Fruit fly (Drosophila melanogaster): Measurements from ENCODE around the gene Sh3beta.

Sh3beta gene

DNA sequence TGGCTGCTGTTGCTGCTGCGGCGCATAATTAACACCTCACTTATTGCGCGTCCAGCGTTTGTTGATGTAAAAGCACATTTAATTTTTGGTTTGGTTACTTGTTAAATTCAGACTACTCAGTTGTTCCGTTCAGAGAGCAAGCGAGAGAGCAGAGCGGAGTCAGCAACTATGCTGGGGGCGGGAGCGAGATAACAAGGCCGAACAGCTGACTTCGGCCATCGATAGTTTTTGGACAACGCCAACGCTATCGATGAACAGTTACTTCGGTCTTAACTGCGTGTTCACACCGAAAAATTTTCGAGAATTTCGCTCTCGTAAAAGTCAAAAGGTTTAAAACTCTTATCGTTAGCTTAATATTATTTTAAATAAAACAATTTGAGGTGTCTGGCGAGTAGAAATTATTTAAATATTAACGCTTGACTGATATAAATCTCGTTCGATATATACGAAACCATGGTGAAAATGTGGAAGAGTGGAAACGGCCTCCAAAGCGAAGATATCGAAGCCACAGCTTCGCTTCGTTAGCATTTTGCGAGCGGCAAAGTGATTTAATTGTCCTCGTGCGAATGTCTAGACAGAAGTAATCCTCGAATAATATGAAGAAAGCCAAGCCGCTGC lies 12.4 kb upstream of the Sh3beta start, which contains the start of the genes SMSr and smid (continued):
- peak; percentile 24 for TF ChIP-seq Myb (GFP tag; optimal IDR thresholded peaks at IDR 0.05)
- no peak for TF ChIP-seq Side (GFP tag; optimal IDR thresholded peaks at IDR 0.05)
- peak; percentile 78 for TF ChIP-seq CG13775 (GFP tag; optimal IDR thresholded peaks at IDR 0.05)
- TF ChIP-seq Kr (GFP tag; optimal IDR thresholded peaks at IDR 0.05), result no peak
- TF ChIP-seq bigmax (GFP tag; optimal IDR thresholded peaks at IDR 0.05), result peak; percentile 25
- TF ChIP-seq CG17568 (GFP tag; optimal IDR thresholded peaks at IDR 0.05), result no peak
- TF ChIP-seq ATbp (GFP tag; optimal IDR thresholded peaks at IDR 0.05), result no peak
- TF ChIP-seq Ravus (GFP tag; IDR thresholded peaks at IDR 0.05), result no peak
- TF ChIP-seq nom (GFP tag; optimal IDR thresholded peaks at IDR 0.05), result peak; percentile 38
- TF ChIP-seq Neu2 (GFP tag; optimal IDR thresholded peaks at IDR 0.05; ENCODE audit: borderline replicate concordance), result no peak
- TF ChIP-seq CG31224 (GFP tag; IDR thresholded peaks at IDR 0.05), result no peak
- peak; percentile 42 for TF ChIP-seq slp2 (GFP tag; optimal IDR thresholded peaks at IDR 0.05)
- peak; percentile 72 for TF ChIP-seq Deaf1 (tag; optimal IDR thresholded peaks at IDR 0.05)
- peak; percentile 74 for TF ChIP-seq Max (GFP tag; optimal IDR thresholded peaks at IDR 0.05)
- TF ChIP-seq CG16779 (GFP tag; IDR thresholded peaks at IDR 0.05), result no peak
- TF ChIP-seq CG6854 (GFP tag; optimal IDR thresholded peaks at IDR 0.05), result no peak
- peak; percentile 27 for TF ChIP-seq CG7372 (GFP tag; IDR thresholded peaks at IDR 0.05)
- no peak for TF ChIP-seq en (GFP tag; optimal IDR thresholded peaks at IDR 0.05)
- TF ChIP-seq CG32772 (GFP tag; IDR thresholded peaks at IDR 0.05), result peak; percentile 55; the same call in 1 of the 2 replicates
- no peak for TF ChIP-seq CHES-1-like (GFP tag; optimal IDR thresholded peaks at IDR 0.05)
- TF ChIP-seq Dfd (GFP tag; optimal IDR thresholded peaks at IDR 0.05), result peak in 1 of 2 experiments; percentile 52
- no peak for TF ChIP-seq CG8281 (tag; optimal IDR thresholded peaks at IDR 0.05)
- peak; percentile 4 for TF ChIP-seq CG3065 (GFP tag; optimal IDR thresholded peaks at IDR 0.05)
- TF ChIP-seq CG1792 (GFP tag; optimal IDR thresholded peaks at IDR 0.05), result no peak
- TF ChIP-seq Six4 (GFP tag; optimal IDR thresholded peaks at IDR 0.05), result peak; percentile 35
- peak; percentile 48 for TF ChIP-seq Dek (tag; optimal IDR thresholded peaks at IDR 0.05)
- no peak for TF ChIP-seq CG14050 (GFP tag; IDR thresholded peaks at IDR 0.05)
- no peak for TF ChIP-seq bowl (GFP tag; IDR thresholded peaks at IDR 0.05)
- TF ChIP-seq CG2116 (GFP tag; optimal IDR thresholded peaks at IDR 0.05), result peak; percentile 88
- TF ChIP-seq CG7745 (tag; optimal IDR thresholded peaks at IDR 0.05), result no peak
- peak; percentile 30 for TF ChIP-seq CG1603 (tag; optimal IDR thresholded peaks at IDR 0.05)
- peak; percentile 47 for TF ChIP-seq kni (GFP tag; optimal IDR thresholded peaks at IDR 0.05)
- TF ChIP-seq CG9817 (tag; optimal IDR thresholded peaks at IDR 0.05), result peak; percentile 67
- peak; percentile 81 for TF ChIP-seq hkb (optimal IDR thresholded peaks at IDR 0.05)
- 0 out of 2 replicates have a peak, but pooled peaks have one; percentile 19 for TF ChIP-seq hkb (GFP tag; IDR thresholded peaks at IDR 0.05)
- peak; percentile 51 for TF ChIP-seq jumu (GFP tag; optimal IDR thresholded peaks at IDR 0.05)
- 0 out of 2 replicates have a peak, but pooled peaks have one; percentile 53 for TF ChIP-seq CG42726 (GFP tag; IDR thresholded peaks at IDR 0.05; ENCODE audit: partially characterized antibody)
- TF ChIP-seq ewg (GFP tag; optimal IDR thresholded peaks at IDR 0.05), result peak; percentile 24
- peak; percentile 83 for TF ChIP-seq Med (GFP tag)
- TF ChIP-seq CG4730 (GFP tag; IDR thresholded peaks at IDR 0.05), result no peak
- no peak for TF ChIP-seq Blimp-1 (GFP tag; optimal IDR thresholded peaks at IDR 0.05)
- peak; percentile 60 for TF ChIP-seq tx (GFP tag; optimal IDR thresholded peaks at IDR 0.05)
- TF ChIP-seq Bdp1 (GFP tag; optimal IDR thresholded peaks at IDR 0.05), result peak; percentile 57
- no peak for TF ChIP-seq salm (tag; optimal IDR thresholded peaks at IDR 0.05)
- peak; percentile 79 for TF ChIP-seq CoRest (tag; optimal IDR thresholded peaks at IDR 0.05)
- peak; percentile 66 for TF ChIP-seq stwl (tag; optimal IDR thresholded peaks at IDR 0.05)
- TF ChIP-seq Trl (optimal IDR thresholded peaks at IDR 0.05), result peak; percentile 82 to 88
- TF ChIP-seq Trl (GFP tag; optimal IDR thresholded peaks at IDR 0.05), result peak; percentile 43
- peak; percentile 38 for TF ChIP-seq CG10654 (GFP tag; optimal IDR thresholded peaks at IDR 0.05)
- TF ChIP-seq Atf3 (GFP tag; optimal IDR thresholded peaks at IDR 0.05), result peak; percentile 20
- TF ChIP-seq cas (GFP tag; IDR thresholded peaks at IDR 0.05), result no peak
